Worm (Caenorhabditis elegans): ENCODE data around the gene F47G9.6.

- TF ChIP-seq lim-6 (tag; optimal IDR thresholded peaks at IDR 0.05) (no peak), pha-4 (tag; optimal IDR thresholded peaks at IDR 0.05) (no peak), hlh-30 (tag; optimal IDR thresholded peaks at IDR 0.05; ENCODE audit: insufficient read depth) (no peak), mec-3 (tag; optimal IDR thresholded peaks at IDR 0.05; ENCODE audit: borderline replicate concordance) (no peak), unc-55 (GFP tag; optimal IDR thresholded peaks at IDR 0.05) (peak; percentile 31), pros-1 (tag; optimal IDR thresholded peaks at IDR 0.05) (no peak), syd-9 (tag; optimal IDR thresholded peaks at IDR 0.05) (no peak), fax-1 (tag; optimal IDR thresholded peaks at IDR 0.05) (no peak), fkh-10 (GFP tag; optimal IDR thresholded peaks at IDR 0.05) (no peak)
These were observed 2.3 kb upstream of the F47G9.6 start, which contains the start of gene tmed-10 for ce11 chrV:11326914-11327367.

Measured in whole organism, late embryonic.